Fruit fly (Drosophila melanogaster) whole organism, pupa: ENCODE measurements around the gene temp.

Experiments used
- CG13204 ChIP-seq: fragments of 200-800 bp; sonication (Bioruptor generic); optimal IDR thresholded peaks from 2 replicates; lab custom pipeline; 2018; ENCODE audit warnings: missing biosample characterization, mild to moderate bottlenecking, missing genetic modification characterization, moderate library complexity
- CG17806 ChIP-seq: fragments of 200-800 bp; sonication (Bioruptor generic); optimal IDR thresholded peaks from 2 replicates; lab custom pipeline; 2018; ENCODE audit warnings: missing biosample characterization, mild to moderate bottlenecking, missing genetic modification characterization, moderate library complexity
- CG32121 ChIP-seq: fragments of 200-800 bp; sonication (Bioruptor generic); IDR thresholded peaks from 2 replicates; pipeline ENCODE4 v1.3.6; 2022; ENCODE audit warnings: missing biosample characterization, missing genetic modification characterization
- CG4496 ChIP-seq: fragments of 200-800 bp; sonication (Bioruptor generic); IDR thresholded peaks from 3 replicates; pipeline ENCODE4 v1.3.6; 2022; ENCODE audit warnings: missing biosample characterization, missing genetic modification characterization
- CG8159 ChIP-seq: fragments of 200-800 bp; sonication (Bioruptor generic); optimal IDR thresholded peaks from 3 replicates; lab custom pipeline; 2018; ENCODE audit warnings: missing biosample characterization, mild to moderate bottlenecking, missing genetic modification characterization, moderate library complexity
- EcR ChIP-seq: fragments of 200-800 bp; sonication (Bioruptor generic); optimal IDR thresholded peaks from 3 replicates; lab custom pipeline; 2019; ENCODE audit warnings: missing biosample characterization, missing genetic modification characterization, mild to moderate bottlenecking, moderate library complexity, missing genetic modification reagents
- Pif1A ChIP-seq: fragments of 200-800 bp; sonication (Bioruptor generic); optimal IDR thresholded peaks from 3 replicates; lab custom pipeline; 2016; ENCODE audit warnings: missing biosample characterization, missing genetic modification characterization
- Pif1B ChIP-seq: fragments of 200-800 bp; sonication (Bioruptor generic); optimal IDR thresholded peaks from 3 replicates; lab custom pipeline; 2016; ENCODE audit warnings: missing biosample characterization, missing genetic modification characterization
- Snoo ChIP-seq: fragments of 200-800 bp; sonication (Bioruptor generic); optimal IDR thresholded peaks from 3 replicates; lab custom pipeline; 2017; ENCODE audit warnings: missing biosample characterization, mild to moderate bottlenecking, missing genetic modification characterization, inconsistent platforms
- gl ChIP-seq: fragments of 200-800 bp; sonication (Bioruptor generic); optimal IDR thresholded peaks from 2 replicates; lab custom pipeline; 2018; ENCODE audit warnings: missing biosample characterization, mild to moderate bottlenecking, missing genetic modification characterization

DNA sequence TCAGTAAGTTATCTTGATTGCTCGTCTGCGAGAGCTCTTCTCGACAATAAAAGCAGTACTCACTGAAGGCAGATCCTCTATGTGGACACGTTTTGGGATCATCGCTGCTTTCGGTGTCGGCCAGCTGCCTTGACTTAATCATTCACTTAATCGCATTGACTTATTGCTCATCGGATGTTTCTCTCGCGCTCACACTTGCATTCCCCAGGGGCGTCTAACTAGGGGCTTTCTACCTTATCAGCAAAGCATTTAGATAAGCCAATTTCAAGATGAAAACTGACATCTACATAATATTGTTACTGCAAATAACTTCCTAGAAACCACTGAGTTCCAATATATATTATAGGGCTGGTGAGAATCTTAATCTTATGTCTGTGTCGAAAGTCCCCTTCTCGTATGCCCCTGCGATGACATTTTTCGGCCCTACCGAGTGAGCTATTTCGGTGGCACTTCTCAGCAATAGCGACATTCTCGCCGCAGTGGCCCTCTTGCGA is 49.9 kb downstream of the temp start:
- TF ChIP-seq EcR (GFP tag; lab: Kevin White, UChicago) (no peak), CG8159 (tag; lab: Kevin White, UChicago) (no peak), Snoo (tag; lab: Kevin White, UChicago) (no peak), Pif1A (GFP tag; lab: Kevin White, UChicago) (peak; percentile 8), Pif1B (no peak), gl (tag; lab: Kevin White, UChicago) (no peak), CG17806 (tag; lab: Kevin White, UChicago) (no peak), CG13204 (GFP tag; lab: Kevin White, UChicago) (no peak), CG4496 (GFP tag; lab: Robert Waterston, UW) (no peak), CG32121 (peak; percentile 47)
